Worm (Caenorhabditis elegans): ENCODE measurements around the gene C29F9.12.

C29F9.12 gene

ce11 chrIII:134194-134593 is 12.4 kb upstream of the C29F9.12 start, which contains the start of gene pals-25:
pals-25 (plus strand) TSS chrIII:134494.
- no peak for TF ChIP-seq ceh-82 (tag; optimal IDR thresholded peaks at IDR 0.05)
- no peak for TF ChIP-seq swsn-7 (tag; optimal IDR thresholded peaks at IDR 0.05)
- TF ChIP-seq ceh-63 (GFP tag; optimal IDR thresholded peaks at IDR 0.05) = no peak
- TF ChIP-seq alr-1 (tag; optimal IDR thresholded peaks at IDR 0.05; ENCODE audit: borderline replicate concordance) = no peak
- TF ChIP-seq aly-2 (tag; optimal IDR thresholded peaks at IDR 0.05) = no peak
- no peak for TF ChIP-seq sox-4 (tag; optimal IDR thresholded peaks at IDR 0.05)
- TF ChIP-seq mab-9 (GFP tag; IDR thresholded peaks at IDR 0.05) = no peak
- TF ChIP-seq efl-1 (optimal IDR thresholded peaks at IDR 0.05) = no peak
- no peak for TF ChIP-seq efl-1 (GFP tag; optimal IDR thresholded peaks at IDR 0.05 in 1 of 2)
- no peak for TF ChIP-seq xbp-1 (tag; optimal IDR thresholded peaks at IDR 0.05)
- TF ChIP-seq C34B4.2 (tag; optimal IDR thresholded peaks at IDR 0.05) = no peak
- TF ChIP-seq nhr-12 (tag; optimal IDR thresholded peaks at IDR 0.05) = no peak
- no peak for TF ChIP-seq ceh-88 (GFP tag; IDR thresholded peaks at IDR 0.05)
- TF ChIP-seq unc-86 (tag; optimal IDR thresholded peaks at IDR 0.05) = no peak
- TF ChIP-seq mdl-1 (tag; optimal IDR thresholded peaks at IDR 0.05) = no peak
- no peak for TF ChIP-seq nhr-11 (tag; optimal IDR thresholded peaks at IDR 0.05)
- TF ChIP-seq fos-1 (tag; optimal IDR thresholded peaks at IDR 0.05) = no peak

ce11 chrIII:132118-132517 is 10.3 kb upstream of the C29F9.12 start, which contains the start of gene pals-22:
pals-22 (plus strand) TSS chrIII:132418.
- no peak for TF ChIP-seq egl-13 (tag; optimal IDR thresholded peaks at IDR 0.05)
- TF ChIP-seq hlh-17 (GFP tag; optimal IDR thresholded peaks at IDR 0.05; ENCODE audit: borderline replicate concordance) = no peak
- no peak for TF ChIP-seq nhr-77 (tag; optimal IDR thresholded peaks at IDR 0.05)
- no peak for TF ChIP-seq mep-1 (tag; optimal IDR thresholded peaks at IDR 0.05)

DNA sequence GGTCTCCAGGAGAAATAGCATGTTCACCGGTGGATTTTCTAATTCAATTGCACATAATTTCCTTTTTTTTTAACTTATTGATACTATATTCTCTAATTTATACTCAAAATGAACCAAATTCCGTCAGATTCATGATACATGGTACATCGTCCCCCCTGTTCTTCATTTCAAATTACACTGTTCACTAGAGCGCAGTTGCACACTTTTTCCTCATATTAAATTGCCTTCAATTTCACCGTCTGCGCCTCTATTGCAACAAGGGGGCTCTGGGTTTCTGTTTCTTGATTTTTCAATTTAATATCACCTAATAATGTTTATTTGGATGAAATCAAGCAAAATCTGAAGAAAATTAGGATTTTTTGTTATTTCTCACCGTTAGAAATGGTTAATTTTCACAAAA is 9.8 kb upstream of the C29F9.12 start:
- TF ChIP-seq efl-1 (optimal IDR thresholded peaks at IDR 0.05) = peak; percentile 65 to 67
- peak; percentile 64 to 94 for TF ChIP-seq efl-1 (GFP tag; optimal IDR thresholded peaks at IDR 0.05 in 1 of 2)
- peak; percentile 55 for TF ChIP-seq nhr-47 (tag; optimal IDR thresholded peaks at IDR 0.05)
- peak; percentile 15; the same call in 1 of the 2 replicates for TF ChIP-seq nhr-19 (GFP tag; conservative IDR thresholded peaks at IDR 0.05)
- TF ChIP-seq zag-1 (tag; optimal IDR thresholded peaks at IDR 0.05) = peak; percentile 14
- peak; percentile 77 for TF ChIP-seq lin-14 (GFP tag; optimal IDR thresholded peaks at IDR 0.05)
- TF ChIP-seq vab-15 (tag; optimal IDR thresholded peaks at IDR 0.05) = peak; percentile 89
- TF ChIP-seq snpc-4 (tag; optimal IDR thresholded peaks at IDR 0.05) = peak; percentile 16
- peak; percentile 37 for TF ChIP-seq nhr-20 (tag; optimal IDR thresholded peaks at IDR 0.05)
- no peak for TF ChIP-seq aly-2 (tag; optimal IDR thresholded peaks at IDR 0.05)
- TF ChIP-seq nhr-85 (tag) = peak; percentile 71
- peak; percentile 79 for TF ChIP-seq mep-1 (tag; optimal IDR thresholded peaks at IDR 0.05)
- TF ChIP-seq unc-86 (tag; optimal IDR thresholded peaks at IDR 0.05) = peak; percentile 15
- peak; percentile 56 for TF ChIP-seq fkh-8 (tag; optimal IDR thresholded peaks at IDR 0.05)
- TF ChIP-seq nhr-71 (tag; optimal IDR thresholded peaks at IDR 0.05) = peak; percentile 61
- TF ChIP-seq lsy-2 (tag; optimal IDR thresholded peaks at IDR 0.05) = peak; percentile 64 to 82
- TF ChIP-seq sup-37 (GFP tag; optimal IDR thresholded peaks at IDR 0.05) = no peak
- no peak for TF ChIP-seq ets-5 (GFP tag; IDR thresholded peaks at IDR 0.05)
- peak; percentile 50 for TF ChIP-seq swsn-7 (tag; optimal IDR thresholded peaks at IDR 0.05)
- peak; percentile 42 for TF ChIP-seq rnt-1 (tag; optimal IDR thresholded peaks at IDR 0.05)
- peak; percentile 44 for TF ChIP-seq xbp-1 (tag; optimal IDR thresholded peaks at IDR 0.05)
- TF ChIP-seq blmp-1 (tag; optimal IDR thresholded peaks at IDR 0.05) = peak; percentile 42
- TF ChIP-seq lin-35 (GFP tag; optimal IDR thresholded peaks at IDR 0.05) = peak; percentile 68 to 72
- TF ChIP-seq tbx-2 (tag; optimal IDR thresholded peaks at IDR 0.05) = peak; percentile 9
- peak; percentile 9 for TF ChIP-seq irx-1 (tag; optimal IDR thresholded peaks at IDR 0.05)
- no peak for TF ChIP-seq ztf-11 (tag; optimal IDR thresholded peaks at IDR 0.05)
- peak; percentile 11 for TF ChIP-seq skn-1 (tag; optimal IDR thresholded peaks at IDR 0.05)
- TF ChIP-seq C16A3.4 (tag; optimal IDR thresholded peaks at IDR 0.05) = peak; percentile 71
- TF ChIP-seq lin-15B (tag; optimal IDR thresholded peaks at IDR 0.05) = peak; percentile 61
- TF ChIP-seq F16B12.6 (tag; optimal IDR thresholded peaks at IDR 0.05) = peak; percentile 60
- TF ChIP-seq ceh-88 (GFP tag; IDR thresholded peaks at IDR 0.05) = no peak
- TF ChIP-seq elt-2 (tag; optimal IDR thresholded peaks at IDR 0.05) = peak; percentile 1
- TF ChIP-seq zip-4 (GFP tag; optimal IDR thresholded peaks at IDR 0.05) = no peak
- no peak for TF ChIP-seq ces-1 (GFP tag; optimal IDR thresholded peaks at IDR 0.05)
- no peak; the same call in 1 of the 2 replicates for TF ChIP-seq isw-1 (GFP tag; IDR thresholded peaks at IDR 0.05)
- no peak for TF ChIP-seq nhr-237 (tag; optimal IDR thresholded peaks at IDR 0.05)
- peak; percentile 27 for TF ChIP-seq unc-130 (tag; optimal IDR thresholded peaks at IDR 0.05)

Measured in whole organism, L1 larva.